Worm (Caenorhabditis elegans) whole organism, L3 larva: ENCODE results near the gene T20B3.14.

Experiments
- egl-27 ChIP-seq: sonication (generic microtip); optimal IDR thresholded peaks from 4 replicates; lab custom pipeline; 2017; ENCODE audit warnings: missing biosample characterization, missing genetic modification reagents, missing genetic modification characterization
- egl-5 ChIP-seq: fragments of 150-350 bp; optimal IDR thresholded peaks from 2 replicates; lab custom pipeline; 2017; ENCODE audit warnings: missing biosample characterization, missing genetic modification reagents, missing genetic modification characterization, inconsistent platforms
- fos-1 ChIP-seq: fragments of 150-350 bp; optimal IDR thresholded peaks from 2 replicates; lab custom pipeline; 2014; ENCODE audit warnings: missing biosample characterization, missing genetic modification characterization
- nfya-1 ChIP-seq: sonication (generic microtip); optimal IDR thresholded peaks from 2 replicates; lab custom pipeline; 2017; ENCODE audit warnings: missing genetic modification characterization, mild to moderate bottlenecking, missing compliant biosample characterization, antibody characterized with exemption, moderate library complexity; ENCODE audit not compliant: insufficient read depth
- ztf-11 ChIP-seq: fragments of 150-350 bp; optimal IDR thresholded peaks from 2 replicates; lab custom pipeline; 2014; ENCODE audit warnings: missing biosample characterization, missing genetic modification characterization

- TF ChIP-seq ztf-11 (no peak), nfya-1 (peak; percentile 99), egl-5 (tag; lab: Kevin White, UChicago) (no peak), egl-27 (tag; lab: Kevin White, UChicago) (no peak), fos-1 (tag; lab: Kevin White, UChicago) (no peak)
These were observed 8.7 kb downstream of the T20B3.14 start for ce11 chrV:16812371-16812770.
